Fruit fly (Drosophila melanogaster) whole organism, embryonic: Measurements from ENCODE around the gene CG7497.

ENCODE experiments used
- Bgb ChIP-seq: fragments of 200-800 bp; sonication (Bioruptor generic); IDR thresholded peaks from 2 replicates; pipeline ENCODE4 v1.3.6; 2022; ENCODE audit warnings: missing biosample characterization, missing genetic modification characterization; ENCODE audit not compliant: partially characterized antibody
- C15 ChIP-seq: fragments of 200-800 bp; sonication (Bioruptor generic); IDR thresholded peaks from 3 replicates; pipeline ENCODE4 v1.3.6; 2022; ENCODE audit warnings: missing biosample characterization, missing genetic modification characterization
- CG10321 ChIP-seq: fragments of 200-800 bp; sonication (Bioruptor generic); IDR thresholded peaks from 2 replicates; pipeline ENCODE4 v1.3.6; 2022; ENCODE audit warnings: missing biosample characterization, missing genetic modification characterization
- CG10565 ChIP-seq: fragments of 200-800 bp; sonication (Bioruptor generic); optimal IDR thresholded peaks from 3 replicates; lab custom pipeline; 2016; ENCODE audit warnings: missing biosample characterization, mild to moderate bottlenecking, missing genetic modification characterization
- CG1233 ChIP-seq: fragments of 200-800 bp; sonication (Bioruptor generic); optimal IDR thresholded peaks from 4 replicates; lab custom pipeline; 2018; ENCODE audit warnings: missing biosample characterization, mild to moderate bottlenecking, missing genetic modification characterization
- CG12659 ChIP-seq: fragments of 200-800 bp; sonication (Bioruptor generic); optimal IDR thresholded peaks from 3 replicates; lab custom pipeline; 2017; ENCODE audit warnings: mild to moderate bottlenecking, missing biosample characterization, missing genetic modification reagents, missing genetic modification characterization
- CG12769 ChIP-seq: fragments of 200-800 bp; sonication (Bioruptor generic); optimal IDR thresholded peaks from 2 replicates; lab custom pipeline; 2019; ENCODE audit warnings: missing biosample characterization, mild to moderate bottlenecking, missing genetic modification characterization, moderate library complexity
- CG13775 ChIP-seq: fragments of 200-800 bp; sonication (Bioruptor generic); optimal IDR thresholded peaks from 3 replicates; lab custom pipeline; 2017; ENCODE audit warnings: missing biosample characterization, mild to moderate bottlenecking, missing genetic modification characterization
- CG14014 ChIP-seq: fragments of 200-800 bp; sonication (Bioruptor generic); IDR thresholded peaks from 2 replicates; pipeline ENCODE4 v1.3.6; 2022; ENCODE audit warnings: missing biosample characterization, missing genetic modification characterization
- CG15696 ChIP-seq: fragments of 200-800 bp; sonication (Bioruptor generic); optimal IDR thresholded peaks from 2 replicates; lab custom pipeline; 2019; ENCODE audit warnings: missing biosample characterization, mild to moderate bottlenecking, missing genetic modification characterization, moderate library complexity
- CG17568 ChIP-seq: fragments of 200-800 bp; sonication (Bioruptor generic); optimal IDR thresholded peaks from 2 replicates; lab custom pipeline; 2018; ENCODE audit warnings: missing biosample characterization, mild to moderate bottlenecking, missing genetic modification characterization, moderate library complexity
- CG17612 ChIP-seq: fragments of 200-800 bp; sonication (Bioruptor generic); IDR thresholded peaks from 2 replicates; pipeline ENCODE4 v1.3.6; 2022; ENCODE audit warnings: missing biosample characterization, missing genetic modification characterization
- CG18476 ChIP-seq: fragments of 200-800 bp; sonication (Bioruptor generic); optimal IDR thresholded peaks from 2 replicates; lab custom pipeline; 2016; ENCODE audit warnings: missing biosample characterization, mild to moderate bottlenecking, missing genetic modification characterization
- CG2120 ChIP-seq: fragments of 200-800 bp; sonication (Bioruptor generic); optimal IDR thresholded peaks from 3 replicates; lab custom pipeline; 2016; ENCODE audit warnings: missing biosample characterization, missing genetic modification characterization
- CG32532 ChIP-seq: fragments of 200-800 bp; sonication (Bioruptor generic); IDR thresholded peaks from 2 replicates; pipeline ENCODE4 v1.3.6; 2022; ENCODE audit warnings: missing biosample characterization, missing genetic modification characterization
- CG5953 ChIP-seq: fragments of 200-800 bp; sonication (Bioruptor generic); IDR thresholded peaks from 2 replicates; pipeline ENCODE4 v1.3.6; 2022; ENCODE audit warnings: missing biosample characterization, missing genetic modification characterization
- CG7271 ChIP-seq: fragments of 200-800 bp; sonication (Bioruptor generic); optimal IDR thresholded peaks from 2 replicates; lab custom pipeline; 2018; ENCODE audit warnings: missing biosample characterization, mild to moderate bottlenecking, missing genetic modification characterization, moderate library complexity
- CG7987 ChIP-seq: fragments of 200-800 bp; sonication (Bioruptor generic); optimal IDR thresholded peaks from 2 replicates; lab custom pipeline; 2018; ENCODE audit warnings: missing biosample characterization, mild to moderate bottlenecking, missing genetic modification characterization, moderate library complexity
- CG8089 ChIP-seq: fragments of 200-800 bp; sonication (Bioruptor generic); optimal IDR thresholded peaks from 3 replicates; lab custom pipeline; 2016; ENCODE audit warnings: missing biosample characterization, missing genetic modification characterization
- Fer1 ChIP-seq: fragments of 200-800 bp; sonication (Bioruptor generic); optimal IDR thresholded peaks from 2 replicates; lab custom pipeline; 2017; ENCODE audit warnings: missing biosample characterization, mild to moderate bottlenecking, missing genetic modification characterization
- Hey ChIP-seq: fragments of 200-800 bp; sonication (Bioruptor generic); optimal IDR thresholded peaks from 3 replicates; lab custom pipeline; 2018; ENCODE audit warnings: missing biosample characterization, mild to moderate bottlenecking, missing genetic modification characterization
- Hr78 ChIP-seq, 2 experiments: fragments of 200-800 bp in 1 of 2; fragments of >200 bp in 1 of 2; sonication (Bioruptor generic) in 1 of 2; optimal IDR thresholded peaks; 2 replicates each; lab custom pipeline; 2017 to 2019; ENCODE audit warnings: missing biosample characterization in 2 of 2, missing genetic modification characterization in 2 of 2, mild to moderate bottlenecking in 1 of 2, moderate library complexity in 1 of 2
- MESR4 ChIP-seq: fragments of 200-800 bp; sonication (Bioruptor generic); optimal IDR thresholded peaks from 2 replicates; lab custom pipeline; 2018; ENCODE audit warnings: missing biosample characterization, mild to moderate bottlenecking, missing genetic modification characterization, moderate library complexity
- NC2α ChIP-seq: fragments of 200-800 bp; sonication (Bioruptor generic); optimal IDR thresholded peaks from 2 replicates; lab custom pipeline; 2016; ENCODE audit warnings: missing biosample characterization, missing genetic modification characterization
- NK7.1 ChIP-seq: fragments of 200-800 bp; sonication (Bioruptor generic); optimal IDR thresholded peaks from 3 replicates; lab custom pipeline; 2016; ENCODE audit warnings: missing biosample characterization, missing genetic modification characterization
- Pdp1 ChIP-seq, 2 experiments: fragments of 200-800 bp; sonication (Bioruptor generic); optimal IDR thresholded peaks; 3 replicates each; lab custom pipeline; 2016; ENCODE audit warnings: missing biosample characterization in 2 of 2, missing genetic modification characterization in 2 of 2, mild to moderate bottlenecking in 1 of 2, moderate library complexity in 1 of 2
- Ravus ChIP-seq: fragments of 200-800 bp; sonication (Bioruptor generic); IDR thresholded peaks from 2 replicates; pipeline ENCODE4 v1.3.6; 2022; ENCODE audit warnings: missing biosample characterization, missing genetic modification characterization
- Sox102F ChIP-seq: fragments of 200-800 bp; sonication (Bioruptor generic); optimal IDR thresholded peaks from 2 replicates; lab custom pipeline; 2018; ENCODE audit warnings: missing biosample characterization, mild to moderate bottlenecking, missing genetic modification characterization, moderate library complexity
- Ssrp ChIP-seq: fragments of 200-800 bp; sonication (Bioruptor generic); optimal IDR thresholded peaks from 2 replicates; lab custom pipeline; 2018; ENCODE audit warnings: missing biosample characterization, mild to moderate bottlenecking, missing genetic modification characterization, moderate library complexity
- ab ChIP-seq: fragments of 200-800 bp; sonication (Bioruptor generic); optimal IDR thresholded peaks from 2 replicates; lab custom pipeline; 2016; ENCODE audit warnings: missing biosample characterization, missing genetic modification characterization
- ac ChIP-seq: fragments of 200-800 bp; sonication (Bioruptor generic); optimal IDR thresholded peaks from 3 replicates; lab custom pipeline; 2017; ENCODE audit warnings: missing biosample characterization, mild to moderate bottlenecking, missing genetic modification characterization
- bcd ChIP-seq: fragments of 200-800 bp; sonication (Bioruptor generic); optimal IDR thresholded peaks from 2 replicates; lab custom pipeline; 2017; ENCODE audit warnings: missing biosample characterization, mild to moderate bottlenecking, missing genetic modification characterization
- bsh ChIP-seq, 2 experiments: fragments of 200-800 bp; sonication (Bioruptor generic); optimal IDR thresholded peaks; 2 replicates each; lab custom pipeline; 2017 to 2018; ENCODE audit warnings: mild to moderate bottlenecking in 2 of 2, missing biosample characterization in 2 of 2, missing genetic modification characterization in 2 of 2, moderate library complexity in 1 of 2
- cato ChIP-seq: fragments of 200-800 bp; sonication (Bioruptor generic); optimal IDR thresholded peaks from 2 replicates; lab custom pipeline; 2016; ENCODE audit warnings: missing biosample characterization, missing genetic modification characterization, borderline replicate concordance
- chinmo ChIP-seq: fragments of 200-800 bp; sonication (Bioruptor generic); IDR thresholded peaks from 4 replicates; pipeline ENCODE4 v1.3.6; 2022; ENCODE audit warnings: missing biosample characterization, missing genetic modification characterization; ENCODE audit not compliant: partially characterized antibody
- ci ChIP-seq: fragments of 200-800 bp; sonication (Bioruptor generic); IDR thresholded peaks from 3 replicates; pipeline ENCODE4 v1.3.6; 2022; ENCODE audit warnings: missing biosample characterization, missing genetic modification characterization
- crp ChIP-seq, 2 experiments: fragments of 200-800 bp; sonication (Bioruptor generic); optimal IDR thresholded peaks; 2 replicates in 1 of 2; 3 replicates in 1 of 2; lab custom pipeline; 2017; ENCODE audit warnings: missing biosample characterization in 2 of 2, missing genetic modification characterization in 2 of 2, mild to moderate bottlenecking in 1 of 2, moderate library complexity in 1 of 2
- dati ChIP-seq: fragments of 200-800 bp; sonication (Bioruptor generic); IDR thresholded peaks from 2 replicates; pipeline ENCODE4 v1.3.6; 2022; ENCODE audit warnings: missing biosample characterization, missing genetic modification characterization
- en ChIP-seq: fragments of 200-800 bp; sonication (Bioruptor generic); optimal IDR thresholded peaks from 2 replicates; lab custom pipeline; 2016; ENCODE audit warnings: missing biosample characterization, missing genetic modification characterization
- ewg ChIP-seq: fragments of 200-800 bp; sonication (Bioruptor generic); optimal IDR thresholded peaks from 3 replicates; lab custom pipeline; 2017; ENCODE audit warnings: mild to moderate bottlenecking, missing biosample characterization, missing genetic modification reagents, missing genetic modification characterization
- fd102C ChIP-seq: fragments of 200-800 bp; sonication (Bioruptor generic); optimal IDR thresholded peaks from 2 replicates; lab custom pipeline; 2018; ENCODE audit warnings: missing biosample characterization, mild to moderate bottlenecking, missing genetic modification characterization, moderate library complexity
- gfzf ChIP-seq: fragments of 200-800 bp; sonication (Bioruptor generic); optimal IDR thresholded peaks from 2 replicates; lab custom pipeline; 2016; ENCODE audit warnings: missing biosample characterization, mild to moderate bottlenecking, missing genetic modification characterization, moderate library complexity
- gro ChIP-seq: fragments of 200-800 bp; sonication (Bioruptor generic); optimal IDR thresholded peaks from 2 replicates; lab custom pipeline; 2016; ENCODE audit warnings: missing biosample characterization, missing genetic modification characterization
- hb ChIP-seq: fragments of 200-800 bp; sonication (Bioruptor generic); IDR thresholded peaks from 3 replicates; pipeline ENCODE4 v1.3.6; 2022; ENCODE audit warnings: missing biosample characterization, missing genetic modification characterization; ENCODE audit not compliant: partially characterized antibody
- insv ChIP-seq, 2 experiments: fragments of 200-800 bp; sonication (Bioruptor generic); optimal IDR thresholded peaks; 3 replicates each; lab custom pipeline; 2016 to 2018; ENCODE audit warnings: missing biosample characterization in 2 of 2, missing genetic modification characterization in 2 of 2
- pita ChIP-seq: fragments of 200-800 bp; sonication (Bioruptor generic); optimal IDR thresholded peaks from 2 replicates; lab custom pipeline; 2017; ENCODE audit warnings: missing biosample characterization, mild to moderate bottlenecking, missing genetic modification characterization
- sens-2 ChIP-seq: fragments of 200-800 bp; sonication (Bioruptor generic); IDR thresholded peaks from 2 replicates; pipeline ENCODE4 v1.3.6; 2022; ENCODE audit warnings: missing biosample characterization, missing genetic modification characterization
- slbo ChIP-seq: fragments of 200-800 bp; sonication (Bioruptor generic); IDR thresholded peaks from 2 replicates; pipeline ENCODE4 v1.3.6; 2022; ENCODE audit warnings: missing biosample characterization, missing genetic modification characterization
- vvl ChIP-seq: fragments of 200-800 bp; sonication (Bioruptor generic); IDR thresholded peaks from 2 replicates; pipeline ENCODE4 v1.3.6; 2022; ENCODE audit warnings: missing biosample characterization, missing genetic modification characterization

The CG7497 gene

dm6 chr3L:17655837-17656308, 22.6 kb downstream of the CG7497 start (continued):
- TF ChIP-seq CG18476 (GFP tag; lab: Kevin White, UChicago) (no peak), CG1233 (GFP tag; lab: Kevin White, UChicago) (no peak), CG10565 (GFP tag; lab: Kevin White, UChicago) (no peak), CG8089 (GFP tag; lab: Kevin White, UChicago) (no peak), NK7.1 (GFP tag; lab: Kevin White, UChicago) (no peak), gro (GFP tag; lab: Kevin White, UChicago) (no peak), Hr78 (GFP tag; optimal IDR thresholded peaks at IDR 0.05; lab: Kevin White, UChicago) (no peak), Ssrp (tag; lab: Kevin White, UChicago) (no peak), CG32532 (peak; percentile 42), vvl (peak; percentile 58; the same call in 1 of the 2 replicates), CG15696 (tag; lab: Kevin White, UChicago) (no peak), Hey (tag; lab: Kevin White, UChicago) (peak; percentile 68), CG7271 (tag; lab: Kevin White, UChicago) (no peak), CG12769 (tag; lab: Kevin White, UChicago) (peak; percentile 39), ac (GFP tag; lab: Kevin White, UChicago) (no peak), ab (GFP tag; lab: Kevin White, UChicago) (no peak), dati (GFP tag; lab: Robert Waterston, UW) (no peak), bcd (GFP tag; lab: Kevin White, UChicago) (peak; percentile 3), C15 (GFP tag; lab: Robert Waterston, UW) (no peak), gfzf (no peak), Bgb (GFP tag; lab: Robert Waterston, UW) (no peak), CG10321 (GFP tag; lab: Robert Waterston, UW) (no peak), CG7987 (GFP tag; lab: Kevin White, UChicago) (peak; percentile 60), NC2α (no peak), Pdp1 (GFP tag; optimal IDR thresholded peaks at IDR 0.05; lab: Kevin White, UChicago) (peak in 1 of 2 experiments; percentile 36), Sox102F (no peak), pita (GFP tag; lab: Kevin White, UChicago) (no peak), CG13775 (peak; percentile 8), slbo (GFP tag; lab: Robert Waterston, UW) (0 out of 2 replicates have a peak, but pooled peaks have one; percentile 20), CG17568 (peak; percentile 36), Fer1 (peak; percentile 83), en (GFP tag; lab: Kevin White, UChicago) (no peak), fd102C (GFP tag; lab: Kevin White, UChicago) (no peak), CG5953 (GFP tag; lab: Robert Waterston, UW) (no peak), ewg (GFP tag; lab: Kevin White, UChicago) (peak; percentile 28), cato (GFP tag; lab: Kevin White, UChicago) (no peak), chinmo (GFP tag; lab: Robert Waterston, UW) (peak; percentile 90), CG17612 (GFP tag; lab: Robert Waterston, UW) (peak; percentile 37; the same call in 1 of the 2 replicates), hb (GFP tag; lab: Robert Waterston, UW) (no peak), insv (GFP tag; optimal IDR thresholded peaks at IDR 0.05; lab: Kevin White, UChicago) (no peak), CG12659 (GFP tag; lab: Kevin White, UChicago) (peak; percentile 38), CG2120 (peak; percentile 37), MESR4 (GFP tag; lab: Kevin White, UChicago) (no peak), bsh (GFP tag; optimal IDR thresholded peaks at IDR 0.05; lab: Kevin White, UChicago) (peak in 1 of 2 experiments; percentile 20), CG14014 (GFP tag; lab: Robert Waterston, UW) (peak; percentile 27; the same call in 1 of the 2 replicates), sens-2 (GFP tag; lab: Robert Waterston, UW) (peak; percentile 21; the same call in 1 of the 2 replicates), ci (peak; percentile 74; the same call in 2 of the 3 replicates), Ravus (no peak), crp (GFP tag; optimal IDR thresholded peaks at IDR 0.05; lab: Kevin White, UChicago) (peak in 1 of 2 experiments; percentile 4)
